Worm (Caenorhabditis elegans) whole organism, late embryonic: ENCODE results near the gene B0034.5.

Experiments
- C08G9.2 ChIP-seq: sonication (generic microtip); optimal IDR thresholded peaks from 2 replicates; lab custom pipeline; 2016; ENCODE audit warnings: mild to moderate bottlenecking, missing genetic modification characterization, moderate library complexity, missing compliant biosample characterization
- ama-1 ChIP-seq: fragments of 150-350 bp; optimal IDR thresholded peaks from 2 replicates; lab custom pipeline; 2014
- ceh-19 ChIP-seq: fragments of 200-800 bp; sonication (Bioruptor generic); optimal IDR thresholded peaks from 2 replicates; lab custom pipeline; 2018; ENCODE audit warnings: mild to moderate bottlenecking, missing genetic modification characterization, missing compliant biosample characterization
- ceh-34 ChIP-seq: sonication (generic microtip); optimal IDR thresholded peaks from 2 replicates; lab custom pipeline; 2016; ENCODE audit warnings: mild to moderate bottlenecking, missing genetic modification characterization, missing compliant biosample characterization
- ceh-6 ChIP-seq: fragments of 200-800 bp; sonication (Bioruptor generic); optimal IDR thresholded peaks from 2 replicates; lab custom pipeline; 2018; ENCODE audit warnings: mild to moderate bottlenecking, missing genetic modification characterization, missing compliant biosample characterization
- che-1 ChIP-seq: sonication (generic microtip); optimal IDR thresholded peaks from 2 replicates; lab custom pipeline; 2016; ENCODE audit warnings: mild to moderate bottlenecking, missing genetic modification characterization, missing compliant biosample characterization
- elt-2 ChIP-seq: sonication (generic microtip); optimal IDR thresholded peaks from 2 replicates; lab custom pipeline; 2016; ENCODE audit warnings: missing genetic modification reagents, missing genetic modification characterization, missing compliant biosample characterization
- elt-4 ChIP-seq: sonication (generic microtip); optimal IDR thresholded peaks from 2 replicates; lab custom pipeline; 2016; ENCODE audit warnings: missing genetic modification characterization, missing compliant biosample characterization
- ets-4 ChIP-seq: sonication (generic microtip); optimal IDR thresholded peaks from 2 replicates; lab custom pipeline; 2016; ENCODE audit warnings: missing genetic modification characterization, missing compliant biosample characterization
- fkh-10 ChIP-seq: fragments of 150-350 bp; optimal IDR thresholded peaks from 2 replicates; lab custom pipeline; 2014; ENCODE audit warnings: missing biosample characterization, missing genetic modification reagents, missing genetic modification characterization
- fkh-6 ChIP-seq: sonication (generic microtip); optimal IDR thresholded peaks from 2 replicates; lab custom pipeline; 2016; ENCODE audit warnings: missing genetic modification characterization, missing compliant biosample characterization
- gmeb-2 ChIP-seq: sonication (generic microtip); optimal IDR thresholded peaks from 2 replicates; lab custom pipeline; 2016; ENCODE audit warnings: missing genetic modification characterization, inconsistent platforms, missing compliant biosample characterization
- hlh-13 ChIP-seq: fragments of 200-800 bp; sonication (Bioruptor generic); optimal IDR thresholded peaks from 2 replicates; lab custom pipeline; 2018; ENCODE audit warnings: mild to moderate bottlenecking, missing genetic modification characterization, missing compliant biosample characterization
- hlh-30 ChIP-seq: sonication (generic microtip); optimal IDR thresholded peaks from 2 replicates; lab custom pipeline; 2017; ENCODE audit warnings: antibody characterized with exemption, missing genetic modification characterization, missing compliant biosample characterization; ENCODE audit not compliant: insufficient read depth
- hlh-6 ChIP-seq: sonication (generic microtip); optimal IDR thresholded peaks from 2 replicates; lab custom pipeline; 2016; ENCODE audit warnings: missing genotype, missing genetic modification characterization, missing compliant biosample characterization
- madf-2 ChIP-seq: sonication (generic microtip); optimal IDR thresholded peaks from 2 replicates; lab custom pipeline; 2017; ENCODE audit warnings: missing genetic modification characterization, missing compliant biosample characterization
- mec-3 ChIP-seq: sonication (generic microtip); optimal IDR thresholded peaks from 2 replicates; lab custom pipeline; 2016; ENCODE audit warnings: borderline replicate concordance, missing genetic modification characterization, missing compliant biosample characterization
- nhr-11 ChIP-seq: fragments of 150-350 bp; optimal IDR thresholded peaks from 2 replicates; lab custom pipeline; 2014; ENCODE audit warnings: missing biosample characterization, missing genetic modification characterization
- nhr-232 ChIP-seq: sonication (generic microtip); optimal IDR thresholded peaks from 2 replicates; lab custom pipeline; 2016; ENCODE audit warnings: missing genetic modification characterization, missing compliant biosample characterization
- odd-2 ChIP-seq: sonication (generic microtip); optimal IDR thresholded peaks from 2 replicates; lab custom pipeline; 2017; ENCODE audit warnings: antibody characterized with exemption, mild to moderate bottlenecking, missing genetic modification characterization, missing compliant biosample characterization
- pat-9 ChIP-seq: fragments of 200-800 bp; sonication (Bioruptor generic); optimal IDR thresholded peaks from 2 replicates; lab custom pipeline; 2018; ENCODE audit warnings: mild to moderate bottlenecking, missing genetic modification characterization, moderate library complexity, missing compliant biosample characterization
- pax-1 ChIP-seq: fragments of 150-350 bp; optimal IDR thresholded peaks from 2 replicates; lab custom pipeline; 2014; ENCODE audit warnings: missing biosample characterization, missing genetic modification characterization
- pha-2 ChIP-seq: sonication (generic microtip); optimal IDR thresholded peaks from 2 replicates; lab custom pipeline; 2017; ENCODE audit warnings: mild to moderate bottlenecking, missing genetic modification characterization, missing compliant biosample characterization
- pha-4 ChIP-seq: fragments of 150-350 bp; optimal IDR thresholded peaks from 2 replicates; lab custom pipeline; 2018; ENCODE audit warnings: missing biosample characterization, missing genetic modification reagents, missing genetic modification characterization
- rnt-1 ChIP-seq: sonication (generic microtip); optimal IDR thresholded peaks from 2 replicates; lab custom pipeline; 2016; ENCODE audit warnings: missing genetic modification characterization, missing compliant biosample characterization
- sox-2 ChIP-seq: fragments of 200-800 bp; sonication (Bioruptor generic); IDR thresholded peaks from 2 replicates; pipeline ENCODE4 v1.3.6; 2022; ENCODE audit warnings: missing genetic modification reagents, missing genetic modification characterization, missing compliant biosample characterization
- syd-9 ChIP-seq: sonication (generic microtip); optimal IDR thresholded peaks from 2 replicates; lab custom pipeline; 2016; ENCODE audit warnings: mild to moderate bottlenecking, missing genetic modification characterization, moderate library complexity, missing compliant biosample characterization
- tbx-2 ChIP-seq: sonication (generic microtip); optimal IDR thresholded peaks from 2 replicates; lab custom pipeline; 2016; ENCODE audit warnings: missing genetic modification characterization, missing compliant biosample characterization
- unc-3 ChIP-seq, 2 experiments: fragments of 200-800 bp in 1 of 2; sonication (Bioruptor generic) in 1 of 2; sonication (generic microtip) in 1 of 2; conservative IDR thresholded peaks in 1 of 2; optimal IDR thresholded peaks in 1 of 2; 2 replicates each; pipeline versions ENCODE4 v1.3.6 to Lab custom; 2016 to 2022; ENCODE audit warnings: missing compliant biosample characterization in 2 of 2, missing genetic modification characterization in 2 of 2, missing genetic modification reagents in 1 of 2
- unc-42 ChIP-seq: sonication (generic microtip); optimal IDR thresholded peaks from 2 replicates; lab custom pipeline; 2016; ENCODE audit warnings: missing genotype, missing genetic modification characterization, missing compliant biosample characterization
- unc-55 ChIP-seq: sonication (generic microtip); optimal IDR thresholded peaks from 2 replicates; lab custom pipeline; 2017; ENCODE audit warnings: missing biosample characterization, missing genetic modification reagents, missing genetic modification characterization

Gene B0034.5

ce11 chrII:5940815-5941214 is 34.0 kb downstream of the B0034.5 start, which contains the start of gene F28B12.6:
Gene F28B12.6, plus strand, starts transcription at chrII:5940863.
- TF ChIP-seq sox-2 (GFP tag; lab: Robert Waterston, UW), result no peak
- no peak for TF ChIP-seq C08G9.2 (tag; lab: Kevin White, UChicago)
- TF ChIP-seq pha-2, result no peak
- no peak for TF ChIP-seq fkh-10 (GFP tag; lab: Kevin White, UChicago)
- TF ChIP-seq nhr-11 (tag; lab: Kevin White, UChicago), result no peak
- TF ChIP-seq odd-2 (tag; lab: Kevin White, UChicago), result no peak
- TF ChIP-seq ceh-19, result no peak
- no peak for TF ChIP-seq pat-9 (tag; lab: Kevin White, UChicago)
- TF ChIP-seq unc-42 (tag; lab: Kevin White, UChicago), result no peak
- TF ChIP-seq unc-3 (GFP tag; conservative IDR thresholded peaks at IDR 0.05; lab: Robert Waterston, UW), result no peak
- TF ChIP-seq unc-3 (tag; optimal IDR thresholded peaks at IDR 0.05; lab: Kevin White, UChicago), result no peak
- no peak for TF ChIP-seq syd-9
- TF ChIP-seq tbx-2 (tag; lab: Kevin White, UChicago), result no peak
- no peak for TF ChIP-seq che-1 (tag; lab: Kevin White, UChicago)
- TF ChIP-seq ceh-34, result no peak
- no peak for TF ChIP-seq pha-4 (tag; lab: Kevin White, UChicago)
- TF ChIP-seq pax-1 (tag; lab: Kevin White, UChicago), result no peak
- TF ChIP-seq hlh-13 (GFP tag; lab: Kevin White, UChicago), result no peak
- no peak for TF ChIP-seq ceh-6 (GFP tag; lab: Kevin White, UChicago)
- no peak for TF ChIP-seq rnt-1 (tag; lab: Kevin White, UChicago)
- TF ChIP-seq gmeb-2 (tag; lab: Kevin White, UChicago), result no peak

- TF ChIP-seq nhr-232 (tag; lab: Kevin White, UChicago), result no peak
- TF ChIP-seq madf-2 (tag; lab: Kevin White, UChicago), result no peak
- TF ChIP-seq hlh-6 (tag; lab: Kevin White, UChicago), result no peak
- no peak for TF ChIP-seq ets-4 (tag; lab: Kevin White, UChicago)
- no peak for TF ChIP-seq elt-2 (tag; lab: Kevin White, UChicago)
- no peak for TF ChIP-seq elt-4 (tag; lab: Kevin White, UChicago)
- no peak for TF ChIP-seq ceh-6 (GFP tag; lab: Kevin White, UChicago)
- no peak for TF ChIP-seq syd-9
- no peak for TF ChIP-seq mec-3
- TF ChIP-seq rnt-1 (tag; lab: Kevin White, UChicago), result no peak
Observed at ce11 chrII:5936009-5936408, 38.8 kb downstream of the B0034.5 start.

- TF ChIP-seq fkh-10 (GFP tag; lab: Kevin White, UChicago) (no peak), unc-55 (GFP tag; lab: Kevin White, UChicago) (peak; percentile 28)
Observed at ce11 chrII:5933962-5934422, 40.8 kb downstream of the B0034.5 start.

- TF ChIP-seq unc-55 (GFP tag; lab: Kevin White, UChicago) (no peak), hlh-6 (tag; lab: Kevin White, UChicago) (peak; percentile 30), fkh-6 (tag; lab: Kevin White, UChicago) (peak; percentile 25)
Observed at ce11 chrII:5933133-5933532, 41.6 kb downstream of the B0034.5 start.

- peak; percentile 88 for TF ChIP-seq unc-55 (GFP tag; lab: Kevin White, UChicago)
- TF ChIP-seq ama-1 (lab: Kevin White, UChicago), result no peak
- no peak for TF ChIP-seq pat-9 (tag; lab: Kevin White, UChicago)
- TF ChIP-seq ceh-19, result no peak
- no peak for TF ChIP-seq hlh-30 (tag; lab: Kevin White, UChicago)
Observed at ce11 chrII:5931904-5932764, 42.6 kb downstream of the B0034.5 start.
